Worm (Caenorhabditis elegans) whole organism, L4 larva: ENCODE data around the gene E02H9.7.
A peak's percentile ranks its signal among the peaks of the same experiment; 100 is the strongest.

Source experiments
- F10B5.3 ChIP-seq: sonication (generic microtip); optimal IDR thresholded peaks from 2 replicates; lab custom pipeline; 2016; ENCODE audit warnings: mild to moderate bottlenecking, missing genetic modification characterization, missing compliant biosample characterization
- F26F4.8 ChIP-seq: fragments of 200-800 bp; sonication (Bioruptor generic); conservative IDR thresholded peaks from 2 replicates; pipeline ENCODE4 v1.3.6; 2022; ENCODE audit warnings: missing genetic modification characterization, missing compliant biosample characterization
- F49E8.2 ChIP-seq: sonication (generic microtip); optimal IDR thresholded peaks from 2 replicates; lab custom pipeline; 2016; ENCODE audit warnings: missing compliant biosample characterization, mild to moderate bottlenecking, missing genetic modification characterization, borderline replicate concordance
- T20F7.1 ChIP-seq: fragments of 200-800 bp; sonication (Bioruptor generic); optimal IDR thresholded peaks from 2 replicates; lab custom pipeline; 2018; ENCODE audit warnings: mild to moderate bottlenecking, missing genetic modification characterization, missing compliant biosample characterization
- Y105C5A.15 ChIP-seq: fragments of 200-800 bp; sonication (Bioruptor generic); IDR thresholded peaks from 2 replicates; pipeline ENCODE4 v1.3.6; 2022; ENCODE audit warnings: missing genetic modification characterization, missing compliant biosample characterization
- Y48G9A.11 ChIP-seq: fragments of 200-800 bp; sonication (Bioruptor generic); IDR thresholded peaks from 2 replicates; pipeline ENCODE4 v1.3.6; 2022; ENCODE audit warnings: missing genetic modification reagents, missing genetic modification characterization, missing compliant biosample characterization
- Y75B8A.6 ChIP-seq: fragments of 200-800 bp; sonication (Bioruptor generic); IDR thresholded peaks from 2 replicates; pipeline ENCODE4 v1.3.6; 2022; ENCODE audit warnings: missing genetic modification reagents, missing genetic modification characterization, missing compliant biosample characterization
- ZK337.2 ChIP-seq: fragments of 200-800 bp; sonication (Bioruptor generic); IDR thresholded peaks from 2 replicates; pipeline ENCODE4 v1.3.6; 2022; ENCODE audit warnings: missing genetic modification reagents, missing genetic modification characterization, missing compliant biosample characterization
- aly-2 ChIP-seq: sonication (generic microtip); optimal IDR thresholded peaks from 2 replicates; lab custom pipeline; 2018; ENCODE audit warnings: missing biosample characterization, missing genetic modification characterization
- ceh-20 ChIP-seq: fragments of 200-800 bp; sonication (Bioruptor generic); IDR thresholded peaks from 2 replicates; pipeline ENCODE4 v1.3.6; 2022; ENCODE audit warnings: missing genetic modification reagents, missing genetic modification characterization, missing compliant biosample characterization
- ceh-28 ChIP-seq: fragments of 150-350 bp; optimal IDR thresholded peaks from 2 replicates; lab custom pipeline; 2014; ENCODE audit warnings: missing biosample characterization, missing genetic modification reagents, missing genetic modification characterization
- ceh-82 ChIP-seq: sonication (generic microtip); optimal IDR thresholded peaks from 2 replicates; lab custom pipeline; 2017; ENCODE audit warnings: missing biosample characterization, missing genetic modification characterization
- daf-12 ChIP-seq: fragments of 150-350 bp; optimal IDR thresholded peaks from 2 replicates; lab custom pipeline; 2014; ENCODE audit warnings: missing biosample characterization, missing genetic modification reagents, missing genetic modification characterization
- daf-8 ChIP-seq: fragments of 200-800 bp; sonication (Bioruptor generic); IDR thresholded peaks from 2 replicates; pipeline ENCODE4 v1.3.6; 2022; ENCODE audit warnings: missing genetic modification characterization, missing compliant biosample characterization
- dmd-9 ChIP-seq: fragments of 200-800 bp; sonication (Bioruptor generic); IDR thresholded peaks from 2 replicates; pipeline ENCODE4 v1.3.6; 2022; ENCODE audit warnings: missing genetic modification reagents, missing genetic modification characterization, missing compliant biosample characterization
- egl-43 ChIP-seq: fragments of 200-800 bp; sonication (Bioruptor generic); IDR thresholded peaks from 2 replicates; pipeline ENCODE4 v1.3.6; 2022; ENCODE audit warnings: missing genetic modification reagents, missing genetic modification characterization, missing compliant biosample characterization
- hlh-11 ChIP-seq: fragments of 200-800 bp; sonication (Bioruptor generic); optimal IDR thresholded peaks from 2 replicates; lab custom pipeline; 2018; ENCODE audit warnings: mild to moderate bottlenecking, missing genetic modification characterization, missing compliant biosample characterization
- hlh-30 ChIP-seq: sonication (generic microtip); optimal IDR thresholded peaks from 2 replicates; lab custom pipeline; 2017; ENCODE audit warnings: antibody characterized with exemption, mild to moderate bottlenecking, missing genetic modification characterization, missing compliant biosample characterization; ENCODE audit not compliant: insufficient read depth
- lin-1 ChIP-seq: fragments of 200-800 bp; sonication (Bioruptor generic); IDR thresholded peaks from 2 replicates; pipeline ENCODE4 v1.3.6; 2022; ENCODE audit warnings: missing genetic modification reagents, missing genetic modification characterization, missing compliant biosample characterization
- lin-13 ChIP-seq: fragments of 150-350 bp; optimal IDR thresholded peaks from 2 replicates; lab custom pipeline; 2014; ENCODE audit warnings: missing biosample characterization, missing genetic modification reagents, missing genetic modification characterization
- lin-38 ChIP-seq: fragments of 200-800 bp; sonication (Bioruptor generic); IDR thresholded peaks from 2 replicates; pipeline ENCODE4 v1.3.6; 2022; ENCODE audit warnings: missing genetic modification reagents, missing genetic modification characterization, missing compliant biosample characterization
- lsy-2 ChIP-seq, 2 experiments: fragments of 150-350 bp in 1 of 2; sonication (generic microtip) in 1 of 2; optimal IDR thresholded peaks; 2 replicates each; lab custom pipeline; 2014 to 2017; ENCODE audit warnings: missing biosample characterization in 2 of 2, missing genetic modification characterization in 2 of 2
- madf-9 ChIP-seq: fragments of 200-800 bp; sonication (Bioruptor generic); conservative IDR thresholded peaks from 2 replicates; pipeline ENCODE4 v1.3.6; 2022; ENCODE audit warnings: missing genetic modification reagents, missing genetic modification characterization, missing compliant biosample characterization
- mdl-1 ChIP-seq, 2 experiments: fragments of 150-350 bp in 1 of 2; sonication (generic microtip) in 1 of 2; optimal IDR thresholded peaks; 2 replicates each; lab custom pipeline; 2014 to 2017; ENCODE audit warnings: missing biosample characterization in 2 of 2, missing genetic modification characterization in 2 of 2
- mdt-29 ChIP-seq: fragments of 200-800 bp; sonication (Bioruptor generic); IDR thresholded peaks from 2 replicates; pipeline ENCODE4 v1.3.6; 2022; ENCODE audit warnings: missing genetic modification reagents, missing genetic modification characterization, missing compliant biosample characterization
- nhr-11 ChIP-seq: fragments of 150-350 bp; optimal IDR thresholded peaks from 2 replicates; lab custom pipeline; 2014; ENCODE audit warnings: missing biosample characterization, missing genetic modification characterization
- nhr-237 ChIP-seq: sonication (generic microtip); optimal IDR thresholded peaks from 2 replicates; lab custom pipeline; 2017; ENCODE audit warnings: missing biosample characterization, missing genetic modification characterization
- nhr-28 ChIP-seq: fragments of 150-350 bp; optimal IDR thresholded peaks from 2 replicates; lab custom pipeline; 2014; ENCODE audit warnings: missing biosample characterization, missing genetic modification characterization
- nhr-41 ChIP-seq: fragments of 200-800 bp; sonication (Bioruptor generic); IDR thresholded peaks from 2 replicates; pipeline ENCODE4 v1.3.6; 2022; ENCODE audit warnings: missing genetic modification reagents, missing genetic modification characterization, missing compliant biosample characterization
- nhr-48 ChIP-seq: sonication (generic microtip); optimal IDR thresholded peaks from 2 replicates; lab custom pipeline; 2016; ENCODE audit warnings: mild to moderate bottlenecking, missing genetic modification characterization, missing compliant biosample characterization
- nhr-6 ChIP-seq: fragments of 150-350 bp; optimal IDR thresholded peaks from 2 replicates; lab custom pipeline; 2014; ENCODE audit warnings: missing biosample characterization, missing genetic modification characterization
- nhr-77 ChIP-seq: fragments of 150-350 bp; optimal IDR thresholded peaks from 2 replicates; lab custom pipeline; 2014; ENCODE audit warnings: missing biosample characterization, missing genetic modification characterization
- pqm-1 ChIP-seq: sonication (generic microtip); optimal IDR thresholded peaks from 2 replicates; lab custom pipeline; 2017; ENCODE audit warnings: missing biosample characterization, missing genetic modification characterization
- rbr-2 ChIP-seq: sonication (generic microtip); optimal IDR thresholded peaks from 2 replicates; lab custom pipeline; 2016; ENCODE audit warnings: missing genotype, missing genetic modification characterization, missing compliant biosample characterization
- snpc-1.2 ChIP-seq: fragments of 200-800 bp; sonication (Bioruptor generic); IDR thresholded peaks from 2 replicates; pipeline ENCODE4 v1.3.6; 2022; ENCODE audit warnings: missing genetic modification reagents, missing genetic modification characterization, missing compliant biosample characterization
- spr-1 ChIP-seq: sonication (generic microtip); optimal IDR thresholded peaks from 2 replicates; lab custom pipeline; 2016; ENCODE audit warnings: mild to moderate bottlenecking, missing genetic modification characterization, missing compliant biosample characterization
- unc-62 ChIP-seq, 3 experiments: fragments of 150-350 bp in 1 of 3; sonication (generic microtip); optimal IDR thresholded peaks in 2 of 3; peaks in 1 of 3; 1 replicate in 1 of 3; 2 replicates in 2 of 3; lab custom pipeline; 2014 to 2017; ENCODE audit warnings: missing biosample characterization in 3 of 3, missing genetic modification characterization in 3 of 3, missing genetic modification reagents in 3 of 3, missing genotype in 1 of 3
- zfp-2 ChIP-seq: sonication (generic microtip); optimal IDR thresholded peaks from 2 replicates; lab custom pipeline; 2016; ENCODE audit warnings: mild to moderate bottlenecking, missing genetic modification characterization, missing compliant biosample characterization
- ztf-11 ChIP-seq: fragments of 150-350 bp; optimal IDR thresholded peaks from 2 replicates; lab custom pipeline; 2014; ENCODE audit warnings: missing biosample characterization, missing genetic modification characterization
- ztf-7 ChIP-seq: fragments of 150-350 bp; optimal IDR thresholded peaks from 2 replicates; lab custom pipeline; 2014; ENCODE audit warnings: missing biosample characterization, missing genetic modification characterization

The E02H9.7 gene

DNA sequence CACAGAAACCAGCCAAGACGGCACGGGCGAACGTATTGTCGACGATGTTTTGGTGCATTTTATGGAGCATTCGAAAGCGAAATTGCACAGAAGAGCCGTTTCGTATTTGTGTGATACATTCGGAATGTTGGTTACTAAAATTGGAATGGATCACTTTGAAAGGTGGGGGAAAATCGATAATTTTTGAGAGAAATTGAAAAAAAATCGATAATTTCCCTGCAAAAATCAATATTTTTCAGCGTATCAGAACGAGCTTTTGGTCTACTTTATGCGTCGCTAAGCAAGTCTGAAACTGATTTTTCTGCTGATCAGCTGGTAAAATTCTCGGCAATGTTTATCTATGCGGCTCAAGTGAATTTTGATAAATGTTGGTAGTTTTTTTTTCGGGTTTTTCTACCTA, 37.3 kb upstream of the E02H9.7 start:
- TF ChIP-seq ceh-28 (tag; lab: Kevin White, UChicago) (peak; percentile 77), ceh-82 (tag; lab: Kevin White, UChicago) (no peak)

DNA sequence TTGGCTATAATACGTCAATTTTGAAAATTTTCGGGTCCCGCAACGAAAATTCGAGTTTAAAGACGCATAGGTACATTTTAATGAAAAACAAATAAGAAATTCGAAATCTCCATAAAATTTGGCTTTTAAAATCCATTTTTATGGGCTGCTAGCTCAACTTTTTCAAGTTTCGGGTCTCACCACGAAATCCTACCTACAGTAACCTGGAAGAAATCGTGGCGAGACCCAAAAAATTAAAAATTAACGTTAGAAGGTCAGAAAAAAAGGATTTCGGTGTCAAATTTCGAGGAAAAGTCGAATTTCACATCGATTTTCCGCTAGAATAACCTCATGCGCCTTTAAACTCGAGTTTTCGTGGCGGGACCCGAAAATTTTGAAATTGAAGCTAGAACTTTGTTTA, 36.7 kb upstream of the E02H9.7 start:
- TF ChIP-seq lsy-2 (tag; optimal IDR thresholded peaks at IDR 0.05; lab: Kevin White, UChicago), result peak in 1 of 2 experiments; percentile 68
- no peak for TF ChIP-seq nhr-11 (tag; lab: Kevin White, UChicago)
- TF ChIP-seq nhr-6, result no peak
- TF ChIP-seq daf-8, result no peak
- TF ChIP-seq lin-13 (GFP tag; lab: Kevin White, UChicago), result peak; percentile 88

DNA sequence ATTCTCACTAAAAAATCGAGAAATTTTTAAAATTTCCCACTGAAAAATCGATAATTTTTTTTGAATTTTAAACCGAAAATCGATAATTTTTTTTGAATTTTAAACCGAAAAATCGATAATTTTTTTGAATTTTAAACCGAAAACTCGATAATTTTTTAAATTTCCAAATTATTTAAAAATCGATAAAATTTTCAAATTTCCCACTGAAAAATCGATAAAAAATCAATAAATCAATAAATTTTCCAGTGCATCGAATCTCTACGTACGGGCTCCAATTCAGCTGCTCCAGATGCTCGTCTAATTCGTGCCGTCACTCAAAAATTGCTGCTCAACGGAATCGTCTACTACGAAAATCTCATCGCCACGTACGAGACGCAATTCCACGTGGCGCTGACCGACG, 33.1 kb upstream of the E02H9.7 start:
- TF ChIP-seq lsy-2 (tag; optimal IDR thresholded peaks at IDR 0.05; lab: Kevin White, UChicago), result no peak
- TF ChIP-seq hlh-11 (tag; lab: Kevin White, UChicago), result no peak
- TF ChIP-seq ceh-28 (tag; lab: Kevin White, UChicago), result peak; percentile 98
- TF ChIP-seq nhr-41 (GFP tag; lab: Robert Waterston, UW), result no peak
- 0 out of 2 replicates have a peak, but pooled peaks have one; percentile 24 for TF ChIP-seq dmd-9 (GFP tag; lab: Robert Waterston, UW)

DNA sequence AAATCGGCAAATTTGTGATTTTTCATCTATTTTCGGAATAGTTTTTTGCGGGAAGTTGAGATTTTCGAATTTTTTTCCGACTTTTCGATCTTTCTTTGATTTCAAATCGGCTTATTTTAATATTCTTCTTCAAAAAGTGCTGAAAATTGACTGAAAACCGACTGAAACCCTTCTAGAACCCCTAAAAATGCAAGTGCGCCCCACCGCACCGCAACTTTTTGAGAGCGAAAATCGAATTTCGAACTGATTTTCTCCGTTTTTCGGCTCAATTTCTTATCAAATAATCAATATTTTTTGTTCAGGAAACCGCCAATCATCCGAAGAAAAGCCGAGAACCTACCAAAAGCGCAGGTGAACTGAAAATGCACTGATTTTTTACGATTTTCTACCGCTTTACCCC, 31.8 kb upstream of the E02H9.7 start:
- TF ChIP-seq lin-38 (GFP tag; lab: Robert Waterston, UW) (peak; percentile 62), spr-1 (tag; lab: Kevin White, UChicago) (no peak), Y105C5A.15 (GFP tag; lab: Robert Waterston, UW) (no peak), ztf-11 (no peak)
- TF ChIP-seq, all 104 proteins: peak for 1

DNA sequence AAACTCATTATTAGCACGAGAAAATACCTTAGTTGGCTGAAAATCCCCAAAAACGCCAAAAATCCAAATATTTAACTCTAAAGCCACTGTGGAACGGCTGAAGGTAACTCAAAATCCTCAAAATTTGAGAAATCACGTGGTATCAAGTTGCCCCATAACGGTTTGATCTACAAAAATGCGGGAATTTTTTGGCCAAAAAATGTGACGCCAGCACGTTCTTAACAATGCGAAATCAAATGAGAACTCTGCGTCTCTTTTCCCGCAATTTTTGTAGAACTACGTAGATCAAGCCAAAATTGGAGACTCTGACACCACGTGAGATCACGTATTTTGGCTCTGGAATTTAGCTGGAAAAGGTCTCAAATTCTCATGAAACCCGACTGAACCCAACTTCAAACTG, 29.3 kb upstream of the E02H9.7 start:
- TF ChIP-seq F49E8.2 (tag; lab: Kevin White, UChicago) (no peak), T20F7.1 (GFP tag; lab: Kevin White, UChicago) (no peak), unc-62 (GFP tag; optimal IDR thresholded peaks at IDR 0.05 in 1 of 2; lab: Kevin White, UChicago) (no peak), unc-62 (tag; optimal IDR thresholded peaks at IDR 0.05; lab: Kevin White, UChicago) (no peak), hlh-30 (tag; lab: Kevin White, UChicago) (no peak), ztf-7 (no peak)

DNA sequence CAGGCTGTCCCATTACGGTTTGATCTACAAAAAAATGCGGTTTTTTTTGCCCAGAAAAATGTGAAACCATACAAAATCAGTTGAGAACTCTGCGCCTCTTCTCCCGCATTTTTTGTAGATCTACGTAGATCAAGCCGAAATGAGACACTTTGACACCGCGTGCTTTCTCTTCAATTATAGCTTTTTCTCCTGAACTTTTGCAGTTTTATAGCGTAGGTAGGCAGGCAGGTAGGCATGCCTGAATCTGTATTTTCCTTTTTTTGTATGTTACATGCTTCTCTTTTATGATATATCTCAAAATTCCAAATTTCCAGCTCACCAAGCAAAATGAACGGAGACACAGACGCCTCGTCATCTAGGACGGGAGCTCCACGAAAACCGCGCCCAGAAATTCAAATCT, 28.1 kb upstream of the E02H9.7 start, which contains the start of gene smg-6:
Gene smg-6, plus strand, starts transcription at position 301 of the 400 bp plus-strand sequence.
- no peak for TF ChIP-seq ZK337.2 (GFP tag; lab: Robert Waterston, UW)
- no peak for TF ChIP-seq nhr-237 (tag; lab: Kevin White, UChicago)
- TF ChIP-seq F26F4.8 (GFP tag; lab: Robert Waterston, UW), result no peak

DNA sequence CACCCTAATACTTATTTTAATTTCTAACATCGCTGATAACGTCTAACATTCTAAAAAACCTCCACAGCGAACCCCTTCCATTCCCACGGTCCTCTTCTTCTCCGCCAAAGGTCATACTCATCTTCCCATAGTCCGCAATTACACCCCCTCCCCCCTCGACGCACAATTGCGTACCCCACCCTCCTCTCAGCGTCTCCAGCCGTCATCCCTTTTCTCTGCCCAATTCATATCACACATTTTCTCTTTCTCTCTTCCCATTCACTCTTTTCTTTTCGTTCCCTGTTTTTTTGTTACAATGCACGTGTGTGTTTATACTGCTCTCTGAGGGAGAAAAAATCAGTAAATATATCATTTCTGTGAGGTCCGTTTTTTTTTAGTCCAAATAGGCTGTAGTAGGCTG, 26.4 kb upstream of the E02H9.7 start:
- TF ChIP-seq madf-9 (GFP tag; lab: Robert Waterston, UW) (no peak), Y48G9A.11 (GFP tag; lab: Robert Waterston, UW) (no peak), ceh-20 (GFP tag; lab: Robert Waterston, UW) (0 out of 2 replicates have a peak, but pooled peaks have one; percentile 37), ZK337.2 (GFP tag; lab: Robert Waterston, UW) (peak; percentile 40; the same call in 1 of the 2 replicates), snpc-1.2 (GFP tag; lab: Robert Waterston, UW) (no peak), nhr-77 (tag; lab: Kevin White, UChicago) (no peak), pqm-1 (no peak), mdt-29 (GFP tag; lab: Robert Waterston, UW) (no peak), nhr-48 (no peak), Y75B8A.6 (GFP tag; lab: Robert Waterston, UW) (no peak), nhr-28 (tag; lab: Kevin White, UChicago) (peak; percentile 70), hlh-11 (tag; lab: Kevin White, UChicago) (peak; percentile 77), mdl-1 (tag; optimal IDR thresholded peaks at IDR 0.05; lab: Kevin White, UChicago) (peak; percentile 33 to 92), rbr-2 (tag; lab: Kevin White, UChicago) (no peak), egl-43 (peak; percentile 48; the same call in 1 of the 2 replicates), daf-12 (tag; lab: Kevin White, UChicago) (no peak), T20F7.1 (GFP tag; lab: Kevin White, UChicago) (no peak), ceh-28 (tag; lab: Kevin White, UChicago) (no peak), aly-2 (tag; lab: Kevin White, UChicago) (no peak), lin-1 (GFP tag; lab: Robert Waterston, UW) (no peak), F10B5.3 (no peak), zfp-2 (no peak), lin-38 (GFP tag; lab: Robert Waterston, UW) (peak; percentile 61)
